Worm (Caenorhabditis elegans) whole organism, mixed stage, embryonic: ENCODE measurements around the gene srt-7.

Experiments used
- blmp-1 ChIP-seq: fragments of 150-350 bp; optimal IDR thresholded peaks from 2 replicates; lab custom pipeline; 2014; ENCODE audit warnings: missing biosample characterization, missing genetic modification characterization
- ceh-83 ChIP-seq: fragments of 200-800 bp; sonication (Bioruptor generic); optimal IDR thresholded peaks from 2 replicates; lab custom pipeline; 2018; ENCODE audit warnings: mild to moderate bottlenecking, missing genetic modification characterization, missing compliant biosample characterization
- drap-1 ChIP-seq: fragments of 200-800 bp; sonication (Bioruptor generic); optimal IDR thresholded peaks from 3 replicates; lab custom pipeline; 2018; ENCODE audit warnings: mild to moderate bottlenecking, missing genetic modification characterization, missing compliant biosample characterization
- elt-3 ChIP-seq: fragments of 150-350 bp; optimal IDR thresholded peaks from 2 replicates; lab custom pipeline; 2014; ENCODE audit warnings: missing biosample characterization, missing genetic modification characterization
- ham-2 ChIP-seq: fragments of 200-800 bp; sonication (Bioruptor generic); optimal IDR thresholded peaks from 2 replicates; lab custom pipeline; 2018; ENCODE audit warnings: mild to moderate bottlenecking, missing genetic modification characterization, missing compliant biosample characterization
- lin-13 ChIP-seq: fragments of 150-350 bp; optimal IDR thresholded peaks from 2 replicates; lab custom pipeline; 2014; ENCODE audit warnings: missing biosample characterization, missing genetic modification characterization
- lin-32 ChIP-seq: fragments of 200-800 bp; sonication (Bioruptor generic); optimal IDR thresholded peaks from 2 replicates; lab custom pipeline; 2018; ENCODE audit warnings: mild to moderate bottlenecking, missing genetic modification characterization, missing compliant biosample characterization
- mab-5 ChIP-seq: fragments of 150-350 bp; optimal IDR thresholded peaks from 2 replicates; lab custom pipeline; 2014; ENCODE audit warnings: missing biosample characterization, missing genetic modification characterization
- mep-1 ChIP-seq: fragments of 150-350 bp; optimal IDR thresholded peaks from 2 replicates; lab custom pipeline; 2017; ENCODE audit warnings: missing biosample characterization, missing genetic modification reagents, missing genetic modification characterization, inconsistent platforms
- mls-2 ChIP-seq: sonication (generic microtip); optimal IDR thresholded peaks from 2 replicates; lab custom pipeline; 2016; ENCODE audit warnings: mild to moderate bottlenecking, missing genetic modification characterization, moderate library complexity, missing compliant biosample characterization
- nhr-76 ChIP-seq: sonication (generic microtip); optimal IDR thresholded peaks from 2 replicates; lab custom pipeline; 2017; ENCODE audit warnings: missing biosample characterization, missing genetic modification characterization
- unc-39 ChIP-seq: fragments of 150-350 bp; optimal IDR thresholded peaks from 2 replicates; lab custom pipeline; 2014; ENCODE audit warnings: missing biosample characterization, missing genetic modification characterization
- ztf-11 ChIP-seq: fragments of 150-350 bp; optimal IDR thresholded peaks from 2 replicates; lab custom pipeline; 2014; ENCODE audit warnings: missing biosample characterization, missing genetic modification characterization

DNA sequence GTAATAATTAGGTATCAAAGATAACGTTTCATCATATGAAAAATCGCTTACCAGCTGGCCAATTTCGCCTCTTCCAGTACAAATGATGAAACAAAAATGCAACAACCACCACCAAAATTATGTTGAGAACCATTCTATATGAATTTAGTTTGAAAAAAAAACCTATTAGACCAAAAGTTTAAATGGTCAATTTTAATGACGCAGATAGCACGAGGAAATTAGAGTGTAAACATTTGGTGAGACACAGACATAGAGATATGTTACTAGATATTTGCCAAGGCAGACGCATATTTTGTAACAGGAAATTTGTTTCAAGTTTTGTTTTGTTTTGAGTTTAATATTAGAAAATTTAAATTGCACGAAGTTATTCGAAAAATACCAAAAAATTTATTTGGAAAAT, 12.8 kb downstream of the srt-7 start, which contains the start of gene cyp-33C9:
- TF ChIP-seq ceh-83 (GFP tag; lab: Kevin White, UChicago) (no peak), lin-32 (GFP tag; lab: Kevin White, UChicago) (no peak), ztf-11 (tag; lab: Kevin White, UChicago) (no peak), elt-3 (tag; lab: Kevin White, UChicago) (no peak), mab-5 (tag; lab: Kevin White, UChicago) (no peak), drap-1 (no peak), ham-2 (GFP tag; lab: Kevin White, UChicago) (no peak), lin-13 (tag; lab: Kevin White, UChicago) (no peak), mls-2 (tag; lab: Kevin White, UChicago) (no peak), blmp-1 (tag; lab: Kevin White, UChicago) (no peak), unc-39 (tag; lab: Kevin White, UChicago) (no peak), nhr-76 (tag; lab: Kevin White, UChicago) (no peak), mep-1 (tag; lab: Kevin White, UChicago) (no peak)
